Fruit fly (Drosophila melanogaster) S2 (cell line): ENCODE data around the gene pHCl-2.

Experiments used
- CG8478 ChIP-seq: fragments of >200 bp; optimal IDR thresholded peaks from 2 replicates; lab custom pipeline; 2018
- CTCF ChIP-seq, 2 experiments: fragments of >200 bp; optimal IDR thresholded peaks; 2 replicates each; lab custom pipeline; 2018

Gene pHCl-2

dm6 chr3R:31305284-31305683 is at the start of gene pHCl-2:
Gene pHCl-2, minus strand, starts transcription at chr3R:31305384.
- no peak for TF ChIP-seq CTCF (optimal IDR thresholded peaks at IDR 0.05; lab: Kevin White, UChicago)
- TF ChIP-seq CG8478 (lab: Kevin White, UChicago) = no peak

- TF ChIP-seq CTCF (optimal IDR thresholded peaks at IDR 0.05; lab: Kevin White, UChicago) = no peak
- no peak for TF ChIP-seq CG8478 (lab: Kevin White, UChicago)
Observed at dm6 chr3R:31346657-31347056, 41.5 kb upstream of the pHCl-2 start.

dm6 chr3R:31345626-31346025 is 40.4 kb upstream of the pHCl-2 start:
- TF ChIP-seq CG8478 (lab: Kevin White, UChicago) (no peak), CTCF (optimal IDR thresholded peaks at IDR 0.05; lab: Kevin White, UChicago) (no peak)

dm6 chr3R:31342574-31342973 is 37.4 kb upstream of the pHCl-2 start:
- TF ChIP-seq CG8478 (lab: Kevin White, UChicago) = no peak
- TF ChIP-seq CTCF (optimal IDR thresholded peaks at IDR 0.05; lab: Kevin White, UChicago) = no peak

- TF ChIP-seq CG8478 (lab: Kevin White, UChicago) (no peak), CTCF (optimal IDR thresholded peaks at IDR 0.05; lab: Kevin White, UChicago) (no peak)
Observed at dm6 chr3R:31340769-31341168, 35.6 kb upstream of the pHCl-2 start.

- TF ChIP-seq CTCF (optimal IDR thresholded peaks at IDR 0.05; lab: Kevin White, UChicago) = no peak
- TF ChIP-seq CG8478 (lab: Kevin White, UChicago) = no peak
Observed at dm6 chr3R:31339818-31340217, 34.6 kb upstream of the pHCl-2 start.

dm6 chr3R:31336291-31336690 is 31.1 kb upstream of the pHCl-2 start:
- no peak for TF ChIP-seq CTCF (optimal IDR thresholded peaks at IDR 0.05; lab: Kevin White, UChicago)

- TF ChIP-seq CG8478 (lab: Kevin White, UChicago) = no peak
- TF ChIP-seq CTCF (optimal IDR thresholded peaks at IDR 0.05; lab: Kevin White, UChicago) = no peak
Observed at dm6 chr3R:31329809-31330208, 24.6 kb upstream of the pHCl-2 start.

- no peak for TF ChIP-seq CTCF (optimal IDR thresholded peaks at IDR 0.05; lab: Kevin White, UChicago)
- TF ChIP-seq CG8478 (lab: Kevin White, UChicago) = no peak
Observed at dm6 chr3R:31325055-31325454, 19.9 kb upstream of the pHCl-2 start.

dm6 chr3R:31324474-31324873 is 19.3 kb upstream of the pHCl-2 start:
- TF ChIP-seq CG8478 (lab: Kevin White, UChicago) (no peak), CTCF (optimal IDR thresholded peaks at IDR 0.05; lab: Kevin White, UChicago) (no peak)

- no peak for TF ChIP-seq CTCF (optimal IDR thresholded peaks at IDR 0.05; lab: Kevin White, UChicago)
- no peak for TF ChIP-seq CG8478 (lab: Kevin White, UChicago)
Observed at dm6 chr3R:31322274-31322673, 17.1 kb upstream of the pHCl-2 start.

dm6 chr3R:31321410-31321809 is 16.2 kb upstream of the pHCl-2 start:
- TF ChIP-seq CTCF (optimal IDR thresholded peaks at IDR 0.05; lab: Kevin White, UChicago) (no peak), CG8478 (lab: Kevin White, UChicago) (no peak)

- no peak for TF ChIP-seq CTCF (optimal IDR thresholded peaks at IDR 0.05; lab: Kevin White, UChicago)
- TF ChIP-seq CG8478 (lab: Kevin White, UChicago) = no peak
Observed at dm6 chr3R:31320483-31320882, 15.3 kb upstream of the pHCl-2 start.

- TF ChIP-seq CG8478 (lab: Kevin White, UChicago) (no peak), CTCF (optimal IDR thresholded peaks at IDR 0.05; lab: Kevin White, UChicago) (no peak)
Observed at dm6 chr3R:31319426-31320221, 14.4 kb upstream of the pHCl-2 start.

- TF ChIP-seq CTCF (optimal IDR thresholded peaks at IDR 0.05; lab: Kevin White, UChicago) (no peak), CG8478 (lab: Kevin White, UChicago) (no peak)
Observed at dm6 chr3R:31314477-31314876, 9.3 kb upstream of the pHCl-2 start.

dm6 chr3R:31312287-31312686 is 7.1 kb upstream of the pHCl-2 start:
- no peak for TF ChIP-seq CG8478 (lab: Kevin White, UChicago)
- TF ChIP-seq CTCF (optimal IDR thresholded peaks at IDR 0.05; lab: Kevin White, UChicago) = no peak
